Fruit fly (Drosophila melanogaster): Measurements from ENCODE around the gene CG11226.

CG11226 gene

DNA sequence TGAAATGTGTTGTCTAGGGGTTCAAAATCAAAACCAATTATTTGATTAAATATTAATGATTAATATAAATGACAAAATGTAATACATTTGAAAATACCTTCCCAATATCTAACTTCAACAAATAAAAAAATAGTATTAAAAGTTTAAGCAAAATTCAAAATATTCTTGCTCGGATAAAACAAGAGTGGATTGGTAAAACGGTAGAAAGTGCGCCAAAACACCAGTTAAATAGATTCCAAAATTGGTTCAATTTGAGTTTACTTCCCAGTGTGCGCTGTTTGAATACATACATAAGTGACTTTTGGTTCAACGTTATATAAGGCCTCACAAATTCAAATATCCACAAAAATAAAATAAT is 28.2 kb downstream of the CG11226 start (continued):
- TF ChIP-seq seq (GFP tag; IDR thresholded peaks at IDR 0.05) (peak; percentile 69), Med (GFP tag) (peak; percentile 56), twi (tag; optimal IDR thresholded peaks at IDR 0.05) (peak; percentile 6), Blimp-1 (GFP tag; optimal IDR thresholded peaks at IDR 0.05) (peak; percentile 51), kay (GFP tag; optimal IDR thresholded peaks at IDR 0.05) (peak; percentile 71), org-1 (GFP tag; optimal IDR thresholded peaks at IDR 0.05) (peak; percentile 68), CG14710 (tag; optimal IDR thresholded peaks at IDR 0.05) (peak; percentile 17), B-H1 (GFP tag; IDR thresholded peaks at IDR 0.05) (no peak; the same call in 2 of the 3 replicates), H15 (GFP tag; IDR thresholded peaks at IDR 0.05) (peak; percentile 57; the same call in 1 of the 3 replicates), GATAe (GFP tag; conservative IDR thresholded peaks at IDR 0.05) (0 out of 2 replicates have a peak, but pooled peaks have one; percentile 30), hb (GFP tag; IDR thresholded peaks at IDR 0.05; ENCODE audit: partially characterized antibody) (no peak; the same call in 2 of the 3 replicates), bsh (GFP tag; optimal IDR thresholded peaks at IDR 0.05) (peak; percentile 45 to 57), oc (tag; optimal IDR thresholded peaks at IDR 0.05) (peak; percentile 71), row (GFP tag; IDR thresholded peaks at IDR 0.05) (peak; percentile 80), CG1647 (GFP tag; optimal IDR thresholded peaks at IDR 0.05) (peak; percentile 26), BtbVII (GFP tag; optimal IDR thresholded peaks at IDR 0.05) (peak; percentile 60), CG2678 (tag; optimal IDR thresholded peaks at IDR 0.05) (peak; percentile 86), odd (GFP tag; optimal IDR thresholded peaks at IDR 0.05) (peak; percentile 77), CG11085 (GFP tag; IDR thresholded peaks at IDR 0.05) (0 out of 2 replicates have a peak, but pooled peaks have one; percentile 14), NC2α (GFP tag; optimal IDR thresholded peaks at IDR 0.05) (peak; percentile 2), vfl (GFP tag; optimal IDR thresholded peaks at IDR 0.05) (peak; percentile 40), phol (tag; optimal IDR thresholded peaks at IDR 0.05) (peak; percentile 73), CG7372 (GFP tag; IDR thresholded peaks at IDR 0.05) (peak; percentile 55), tin (GFP tag; optimal IDR thresholded peaks at IDR 0.05) (peak; percentile 31), Mad (GFP tag; optimal IDR thresholded peaks at IDR 0.05) (peak; percentile 15), CG32767 (GFP tag; IDR thresholded peaks at IDR 0.05) (peak; percentile 75), croc (GFP tag; conservative IDR thresholded peaks at IDR 0.05) (peak; percentile 49), sd (tag; optimal IDR thresholded peaks at IDR 0.05) (peak; percentile 56), Drgx (GFP tag; IDR thresholded peaks at IDR 0.05) (peak; percentile 77), CG13894 (tag; optimal IDR thresholded peaks at IDR 0.05) (peak; percentile 37), salm (tag; optimal IDR thresholded peaks at IDR 0.05) (peak; percentile 70), CG15601 (tag; optimal IDR thresholded peaks at IDR 0.05) (no peak), CG14014 (GFP tag; IDR thresholded peaks at IDR 0.05) (peak; percentile 69), Dip2 (GFP tag; IDR thresholded peaks at IDR 0.05) (no peak), sob (GFP tag; IDR thresholded peaks at IDR 0.05) (peak; percentile 34; the same call in 1 of the 2 replicates), CG8944 (GFP tag; optimal IDR thresholded peaks at IDR 0.05) (no peak), CG7786 (GFP tag; optimal IDR thresholded peaks at IDR 0.05) (no peak), Nf-YA (GFP tag; IDR thresholded peaks at IDR 0.05) (no peak), ara (GFP tag; IDR thresholded peaks at IDR 0.05) (peak; percentile 15; the same call in 1 of the 2 replicates), dmrt11E (tag; optimal IDR thresholded peaks at IDR 0.05) (peak; percentile 2), CG4854 (GFP tag; optimal IDR thresholded peaks at IDR 0.05) (peak; percentile 21), CG32532 (GFP tag; IDR thresholded peaks at IDR 0.05) (peak; percentile 69; the same call in 1 of the 2 replicates), tll (GFP tag; optimal IDR thresholded peaks at IDR 0.05) (no peak), CG14050 (GFP tag; IDR thresholded peaks at IDR 0.05) (peak; percentile 62), CG3407 (GFP tag; optimal IDR thresholded peaks at IDR 0.05) (peak; percentile 54), knrl (GFP tag; IDR thresholded peaks at IDR 0.05; ENCODE audit: partially characterized antibody) (peak; percentile 30; the same call in 1 of the 3 replicates), CG17359 (tag; optimal IDR thresholded peaks at IDR 0.05) (peak; percentile 74), CG12071 (GFP tag; optimal IDR thresholded peaks at IDR 0.05) (peak; percentile 40), CG5245 (GFP tag; optimal IDR thresholded peaks at IDR 0.05) (peak; percentile 35), ranshi (GFP tag; IDR thresholded peaks at IDR 0.05) (0 out of 2 replicates have a peak, but pooled peaks have one; percentile 47)

All from whole organism, embryonic.